Fruit fly (Drosophila melanogaster): Measurements from ENCODE around the gene Acsf2.

Gene Acsf2

DNA sequence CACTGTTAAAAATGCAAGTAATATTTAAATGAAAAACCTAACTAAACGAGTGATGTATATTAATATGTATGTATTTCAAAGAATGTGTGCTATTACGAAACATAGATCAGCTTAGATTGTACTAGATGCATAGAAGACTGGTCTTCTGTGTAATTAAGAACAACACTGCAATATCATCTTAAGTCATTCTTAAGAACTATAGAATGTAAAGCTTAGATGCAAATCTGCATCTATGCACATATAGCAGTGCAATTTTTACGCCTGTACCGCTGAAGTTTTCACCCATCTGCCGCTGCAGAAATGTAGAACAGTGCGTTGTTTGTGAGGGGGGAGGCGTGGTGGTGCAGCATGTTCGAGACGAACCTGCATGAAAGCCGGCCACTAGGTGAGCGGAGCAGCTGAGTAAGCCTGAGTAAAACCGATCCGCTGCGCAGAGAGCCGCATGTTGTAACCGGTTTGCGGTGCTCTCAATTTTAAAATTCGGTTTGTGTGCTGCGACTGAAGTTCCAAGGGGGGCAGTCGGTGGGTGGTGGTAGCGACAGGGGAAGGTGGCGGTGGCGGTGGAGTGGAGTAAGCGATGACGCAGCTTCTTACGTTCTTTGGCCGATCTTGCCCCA, 45.3 kb downstream of the Acsf2 start (continued):
- TF ChIP-seq Hmx (GFP tag; optimal IDR thresholded peaks at IDR 0.05) (no peak), Atf-2 (GFP tag; optimal IDR thresholded peaks at IDR 0.05) (no peak), ap (GFP tag; IDR thresholded peaks at IDR 0.05) (no peak), CG9797 (GFP tag; optimal IDR thresholded peaks at IDR 0.05) (no peak), D (optimal IDR thresholded peaks at IDR 0.05) (no peak), D (GFP tag; optimal IDR thresholded peaks at IDR 0.05) (peak; percentile 43), CG9609 (GFP tag; optimal IDR thresholded peaks at IDR 0.05) (no peak), sc (optimal IDR thresholded peaks at IDR 0.05) (no peak), sc (GFP tag; optimal IDR thresholded peaks at IDR 0.05) (peak; percentile 33), CG14710 (tag; optimal IDR thresholded peaks at IDR 0.05) (peak; percentile 61), maf-S (GFP tag; optimal IDR thresholded peaks at IDR 0.05) (no peak), sim (GFP tag; IDR thresholded peaks at IDR 0.05) (no peak), mirr (GFP tag; optimal IDR thresholded peaks at IDR 0.05) (no peak), Ravus (GFP tag; IDR thresholded peaks at IDR 0.05) (no peak), Ssrp (tag; optimal IDR thresholded peaks at IDR 0.05) (peak; percentile 42), Mrtf (GFP tag; IDR thresholded peaks at IDR 0.05) (peak; percentile 30; the same call in 1 of the 3 replicates), slp2 (GFP tag; optimal IDR thresholded peaks at IDR 0.05) (no peak), dysf (GFP tag; IDR thresholded peaks at IDR 0.05) (no peak), Bgb (GFP tag; IDR thresholded peaks at IDR 0.05; ENCODE audit: partially characterized antibody) (peak; percentile 26; the same call in 1 of the 2 replicates), HLH3B (GFP tag; IDR thresholded peaks at IDR 0.05) (no peak), Ada2b (GFP tag; IDR thresholded peaks at IDR 0.05) (no peak), Usf (GFP tag; optimal IDR thresholded peaks at IDR 0.05) (no peak), CG32532 (GFP tag; IDR thresholded peaks at IDR 0.05) (0 out of 2 replicates have a peak, but pooled peaks have one; percentile 23), CG17829 (tag; optimal IDR thresholded peaks at IDR 0.05) (peak; percentile 16), CG14050 (GFP tag; IDR thresholded peaks at IDR 0.05) (no peak), Meics (GFP tag; optimal IDR thresholded peaks at IDR 0.05) (no peak), danr (GFP tag; IDR thresholded peaks at IDR 0.05) (no peak), sug (tag; optimal IDR thresholded peaks at IDR 0.05) (peak; percentile 19), CG4730 (GFP tag; IDR thresholded peaks at IDR 0.05) (no peak), amos (GFP tag; IDR thresholded peaks at IDR 0.05; ENCODE audit: partially characterized antibody) (no peak), CG11247 (GFP tag; IDR thresholded peaks at IDR 0.05) (no peak), dan (GFP tag; IDR thresholded peaks at IDR 0.05) (no peak), Vsx1 (GFP tag; optimal IDR thresholded peaks at IDR 0.05) (no peak), Bteb2 (GFP tag; optimal IDR thresholded peaks at IDR 0.05) (no peak), wek (GFP tag; optimal IDR thresholded peaks at IDR 0.05) (no peak), ttk (GFP tag; IDR thresholded peaks at IDR 0.05) (no peak), dpn (GFP tag; optimal IDR thresholded peaks at IDR 0.05) (no peak), tup (GFP tag; optimal IDR thresholded peaks at IDR 0.05) (no peak), CG10267 (tag; optimal IDR thresholded peaks at IDR 0.05) (peak; percentile 30), Dip3 (GFP tag; optimal IDR thresholded peaks at IDR 0.05) (no peak), tio (GFP tag; optimal IDR thresholded peaks at IDR 0.05) (no peak), Sin3A (optimal IDR thresholded peaks at IDR 0.05) (no peak), Lpt (GFP tag; optimal IDR thresholded peaks at IDR 0.05) (no peak), CG12391 (tag; optimal IDR thresholded peaks at IDR 0.05) (peak; percentile 6), HmgD (GFP tag; optimal IDR thresholded peaks at IDR 0.05) (no peak), ci (GFP tag; IDR thresholded peaks at IDR 0.05) (no peak), CG2199 (GFP tag; IDR thresholded peaks at IDR 0.05) (no peak), CG6254 (GFP tag; optimal IDR thresholded peaks at IDR 0.05) (peak; percentile 18), D19A (tag; optimal IDR thresholded peaks at IDR 0.05) (peak; percentile 20), CG6765 (GFP tag; optimal IDR thresholded peaks at IDR 0.05) (no peak), Dad (GFP tag; optimal IDR thresholded peaks at IDR 0.05) (no peak), Oli (tag; optimal IDR thresholded peaks at IDR 0.05) (peak; percentile 52)

Data from whole organism, embryonic.